Worm (Caenorhabditis elegans) whole organism, early embryonic: ENCODE measurements around the gene pkc-3.

Experiments used
- B0310.2 ChIP-seq: sonication (generic microtip); optimal IDR thresholded peaks from 2 replicates; lab custom pipeline; 2016; ENCODE audit warnings: mild to moderate bottlenecking, missing genetic modification characterization, missing compliant biosample characterization
- F13C5.2 ChIP-seq: sonication (generic microtip); optimal IDR thresholded peaks from 2 replicates; lab custom pipeline; 2017; ENCODE audit warnings: mild to moderate bottlenecking, missing genetic modification characterization, inconsistent platforms, missing compliant biosample characterization
- aly-1 ChIP-seq: sonication (generic microtip); optimal IDR thresholded peaks from 2 replicates; lab custom pipeline; 2016; ENCODE audit warnings: missing genetic modification characterization, missing compliant biosample characterization
- ama-1 ChIP-seq: fragments of 150-350 bp; optimal IDR thresholded peaks from 2 replicates; lab custom pipeline; 2014
- ceh-13 ChIP-seq: fragments of 200-800 bp; sonication (Bioruptor generic); optimal IDR thresholded peaks from 2 replicates; lab custom pipeline; 2018; ENCODE audit warnings: mild to moderate bottlenecking, missing genetic modification characterization, missing compliant biosample characterization
- ceh-36 ChIP-seq: sonication (generic microtip); optimal IDR thresholded peaks from 2 replicates; lab custom pipeline; 2016; ENCODE audit warnings: missing genetic modification characterization, inconsistent platforms, missing compliant biosample characterization
- ets-7 ChIP-seq: sonication (generic microtip); optimal IDR thresholded peaks from 2 replicates; lab custom pipeline; 2016; ENCODE audit warnings: missing genotype, missing genetic modification characterization, missing compliant biosample characterization
- flt-1 ChIP-seq: fragments of 200-800 bp; sonication (Bioruptor generic); IDR thresholded peaks from 2 replicates; pipeline ENCODE4 v1.3.6; 2022; ENCODE audit warnings: missing genetic modification characterization, missing compliant biosample characterization
- hmbx-1 ChIP-seq: sonication (generic microtip); optimal IDR thresholded peaks from 2 replicates; lab custom pipeline; 2016; ENCODE audit warnings: mild to moderate bottlenecking, missing genetic modification characterization, missing compliant biosample characterization
- hmg-4 ChIP-seq: fragments of 200-800 bp; sonication (Bioruptor generic); optimal IDR thresholded peaks from 2 replicates; lab custom pipeline; 2018; ENCODE audit warnings: mild to moderate bottlenecking, missing genetic modification characterization, missing compliant biosample characterization
- hnd-1 ChIP-seq: sonication (generic microtip); optimal IDR thresholded peaks from 2 replicates; lab custom pipeline; 2016; ENCODE audit warnings: missing genetic modification characterization, missing compliant biosample characterization
- pes-1 ChIP-seq: fragments of 200-800 bp; sonication (Bioruptor generic); IDR thresholded peaks from 2 replicates; pipeline ENCODE4 v1.3.6; 2022; ENCODE audit warnings: missing genetic modification reagents, missing genetic modification characterization, missing compliant biosample characterization
- scrt-1 ChIP-seq: fragments of 200-800 bp; sonication (Bioruptor generic); IDR thresholded peaks from 2 replicates; pipeline ENCODE4 v1.3.6; 2022; ENCODE audit warnings: missing genetic modification characterization, missing compliant biosample characterization
- sea-1 ChIP-seq: fragments of 200-800 bp; sonication (Bioruptor generic); conservative IDR thresholded peaks from 2 replicates; pipeline ENCODE4 v1.3.6; 2022; ENCODE audit warnings: missing genetic modification characterization, missing compliant biosample characterization
- tbx-11 ChIP-seq: fragments of 200-800 bp; sonication (Bioruptor generic); IDR thresholded peaks from 2 replicates; pipeline ENCODE4 v1.3.6; 2022; ENCODE audit warnings: missing genetic modification characterization, missing compliant biosample characterization
- tbx-37 ChIP-seq: fragments of 200-800 bp; sonication (Bioruptor generic); conservative IDR thresholded peaks from 2 replicates; pipeline ENCODE4 v1.3.6; 2022; ENCODE audit warnings: missing genetic modification reagents, missing genetic modification characterization, missing compliant biosample characterization
- tra-4 ChIP-seq: sonication (generic microtip); optimal IDR thresholded peaks from 2 replicates; lab custom pipeline; 2017; ENCODE audit warnings: missing genetic modification characterization, missing compliant biosample characterization

The pkc-3 gene

DNA sequence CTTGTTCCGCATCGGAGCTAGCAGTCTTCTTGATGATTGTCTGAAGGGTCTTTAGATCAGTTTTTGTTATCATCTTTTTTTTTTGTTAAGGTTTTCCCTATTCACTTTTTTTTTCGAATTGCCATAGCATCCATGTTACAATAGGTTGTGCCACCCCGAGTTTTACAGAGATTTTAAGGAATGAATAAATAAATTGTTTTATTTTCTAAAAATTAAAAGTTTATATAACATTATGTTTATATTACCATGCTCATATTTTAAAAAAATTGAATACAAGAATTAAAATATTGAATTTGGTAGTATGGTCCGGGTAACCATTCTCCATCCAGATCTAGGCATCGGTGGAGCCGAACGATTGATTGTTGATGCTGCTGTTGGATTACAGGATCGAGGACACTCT lies 4.9 kb upstream of the pkc-3 start, which contains the start of gene algn-2:
TSS of gene algn-2 (plus strand) at position 301 of the 400 bp plus-strand sequence.
- TF ChIP-seq hmg-4 (GFP tag; lab: Kevin White, UChicago), result no peak
- no peak for TF ChIP-seq tbx-11
- TF ChIP-seq hnd-1 (tag; lab: Kevin White, UChicago), result no peak
- no peak for TF ChIP-seq ceh-13 (GFP tag; lab: Kevin White, UChicago)
- TF ChIP-seq scrt-1 (GFP tag; lab: Robert Waterston, UW), result no peak
- TF ChIP-seq hmbx-1 (tag; lab: Kevin White, UChicago), result no peak
- TF ChIP-seq F13C5.2 (tag; lab: Kevin White, UChicago), result no peak
- no peak for TF ChIP-seq tbx-37 (GFP tag; lab: Robert Waterston, UW)

DNA sequence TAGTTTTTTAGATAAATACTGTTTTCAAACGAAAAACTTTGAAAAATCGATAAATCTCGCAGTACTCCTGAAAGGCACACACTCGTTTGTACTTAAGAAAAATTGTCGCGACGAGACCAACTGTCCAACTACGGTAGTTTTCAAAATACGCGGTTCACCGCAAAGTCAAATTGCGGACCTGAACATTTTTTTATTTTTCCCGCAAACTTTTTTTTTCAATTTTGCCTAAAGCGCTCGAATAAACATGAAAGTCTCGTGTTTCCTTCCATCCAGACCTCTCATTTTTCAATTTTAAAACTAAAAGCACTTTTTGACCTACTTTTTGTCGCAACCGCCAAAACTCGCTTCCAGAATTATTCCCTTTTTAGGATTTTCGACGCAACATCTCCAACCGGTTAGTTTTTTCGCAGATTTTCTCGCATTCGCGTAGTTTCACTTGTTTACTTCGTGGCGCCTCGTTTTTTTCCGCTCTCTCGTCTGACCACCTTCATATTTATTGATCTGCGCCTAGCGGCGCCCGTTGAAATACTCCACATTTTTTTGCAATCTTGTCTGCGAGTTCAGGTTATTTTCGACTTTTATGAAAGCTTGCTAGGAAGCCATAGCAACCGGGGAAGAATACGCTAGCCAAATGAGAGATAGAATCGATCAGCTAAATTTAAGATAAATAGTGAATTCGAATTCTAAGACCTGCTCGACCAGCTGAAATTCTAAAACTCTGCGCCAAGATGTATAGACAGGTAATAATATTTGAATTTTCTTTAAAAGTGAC lies 2.2 kb upstream of the pkc-3 start, which contains the start of gene prdx-2:
TSS of gene prdx-2 (plus strand) at position 729 of the 772 bp plus-strand sequence.
- TF ChIP-seq ets-7 (tag; lab: Kevin White, UChicago), result no peak
- no peak for TF ChIP-seq scrt-1 (GFP tag; lab: Robert Waterston, UW)
- TF ChIP-seq ceh-36 (tag; lab: Kevin White, UChicago), result no peak
- no peak for TF ChIP-seq tbx-11
- no peak for TF ChIP-seq hmbx-1 (tag; lab: Kevin White, UChicago)
- no peak for TF ChIP-seq flt-1 (GFP tag; lab: Robert Waterston, UW)
- no peak for TF ChIP-seq B0310.2 (tag; lab: Kevin White, UChicago)
- TF ChIP-seq sea-1 (GFP tag; lab: Robert Waterston, UW), result no peak
- no peak for TF ChIP-seq ceh-13 (GFP tag; lab: Kevin White, UChicago)
- no peak for TF ChIP-seq tbx-37 (GFP tag; lab: Robert Waterston, UW)
- no peak for TF ChIP-seq F13C5.2 (tag; lab: Kevin White, UChicago)
- no peak for TF ChIP-seq hnd-1 (tag; lab: Kevin White, UChicago)

ce11 chrII:5378239-5378521 lies 1.6 kb upstream of the pkc-3 start:
- TF ChIP-seq tbx-37 (GFP tag; lab: Robert Waterston, UW) (no peak), ceh-36 (tag; lab: Kevin White, UChicago) (no peak), hmg-4 (GFP tag; lab: Kevin White, UChicago) (no peak), B0310.2 (tag; lab: Kevin White, UChicago) (no peak), pes-1 (no peak), ets-7 (tag; lab: Kevin White, UChicago) (no peak), F13C5.2 (tag; lab: Kevin White, UChicago) (no peak), hnd-1 (tag; lab: Kevin White, UChicago) (no peak), flt-1 (GFP tag; lab: Robert Waterston, UW) (no peak), ceh-13 (GFP tag; lab: Kevin White, UChicago) (no peak), tbx-11 (no peak), aly-1 (no peak), scrt-1 (GFP tag; lab: Robert Waterston, UW) (no peak), tra-4 (tag; lab: Kevin White, UChicago) (no peak), ama-1 (no peak), hmbx-1 (tag; lab: Kevin White, UChicago) (no peak), sea-1 (GFP tag; lab: Robert Waterston, UW) (no peak)

ce11 chrII:5384282-5384681 lies 4.5 kb downstream of the pkc-3 start:
- no peak for TF ChIP-seq F13C5.2 (tag; lab: Kevin White, UChicago)
- TF ChIP-seq hmbx-1 (tag; lab: Kevin White, UChicago), result no peak
- TF ChIP-seq hmg-4 (GFP tag; lab: Kevin White, UChicago), result no peak

DNA sequence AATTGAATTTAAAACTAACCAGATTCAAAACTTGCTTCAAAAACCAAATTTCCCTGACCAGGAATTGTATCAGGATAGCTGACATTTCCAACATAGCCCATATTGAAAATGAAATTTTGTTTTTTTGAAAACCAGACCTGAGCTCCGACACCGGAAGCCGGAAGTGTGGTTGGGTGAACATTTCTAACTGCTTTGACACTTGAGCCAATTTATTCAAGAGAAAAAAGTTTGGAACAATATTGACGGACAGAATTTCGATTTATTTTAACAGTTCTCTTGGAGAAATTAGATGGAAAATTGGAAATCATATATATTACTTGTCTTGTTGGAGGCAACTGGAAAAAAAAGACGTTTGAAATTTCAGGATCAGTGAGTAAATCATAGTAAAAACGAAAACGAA lies 7.4 kb downstream of the pkc-3 start, which contains the start of gene ccpp-6:
TSS of gene ccpp-6 (minus strand) at position 101 of the 400 bp plus-strand sequence.
- TF ChIP-seq F13C5.2 (tag; lab: Kevin White, UChicago) (no peak), ama-1 (no peak), aly-1 (no peak), hmbx-1 (tag; lab: Kevin White, UChicago) (no peak), tra-4 (tag; lab: Kevin White, UChicago) (no peak), hmg-4 (GFP tag; lab: Kevin White, UChicago) (no peak), hnd-1 (tag; lab: Kevin White, UChicago) (no peak), sea-1 (GFP tag; lab: Robert Waterston, UW) (no peak), tbx-11 (no peak), tbx-37 (GFP tag; lab: Robert Waterston, UW) (no peak), B0310.2 (tag; lab: Kevin White, UChicago) (no peak), ceh-36 (tag; lab: Kevin White, UChicago) (no peak), scrt-1 (GFP tag; lab: Robert Waterston, UW) (no peak), ceh-13 (GFP tag; lab: Kevin White, UChicago) (no peak), ets-7 (tag; lab: Kevin White, UChicago) (no peak), pes-1 (no peak)

ce11 chrII:5388786-5389421 lies 9.1 kb downstream of the pkc-3 start, which contains the start of gene rsp-4:
Gene rsp-4 (minus strand): TSS chrII:5388836.
- TF ChIP-seq hmg-4 (GFP tag; lab: Kevin White, UChicago), result no peak
- TF ChIP-seq flt-1 (GFP tag; lab: Robert Waterston, UW), result no peak
- no peak for TF ChIP-seq ama-1
- TF ChIP-seq hmbx-1 (tag; lab: Kevin White, UChicago), result no peak
- TF ChIP-seq tbx-11, result no peak
- TF ChIP-seq tra-4 (tag; lab: Kevin White, UChicago), result no peak
- TF ChIP-seq sea-1 (GFP tag; lab: Robert Waterston, UW), result no peak
- no peak for TF ChIP-seq ets-7 (tag; lab: Kevin White, UChicago)
- TF ChIP-seq scrt-1 (GFP tag; lab: Robert Waterston, UW), result no peak
- TF ChIP-seq B0310.2 (tag; lab: Kevin White, UChicago), result no peak
- TF ChIP-seq tbx-37 (GFP tag; lab: Robert Waterston, UW), result no peak
- TF ChIP-seq hnd-1 (tag; lab: Kevin White, UChicago), result no peak
- no peak for TF ChIP-seq ceh-36 (tag; lab: Kevin White, UChicago)
- TF ChIP-seq F13C5.2 (tag; lab: Kevin White, UChicago), result no peak
- no peak for TF ChIP-seq ceh-13 (GFP tag; lab: Kevin White, UChicago)
- no peak for TF ChIP-seq pes-1
- no peak for TF ChIP-seq aly-1
